Worm (Caenorhabditis elegans) whole organism, early embryonic: ENCODE measurements around the gene cyp-33B1.

Experiments
- aly-1 ChIP-seq: sonication (generic microtip); optimal IDR thresholded peaks from 2 replicates; lab custom pipeline; 2016; ENCODE audit warnings: missing genetic modification characterization, missing compliant biosample characterization
- ama-1 ChIP-seq: fragments of 150-350 bp; optimal IDR thresholded peaks from 2 replicates; lab custom pipeline; 2014
- ceh-13 ChIP-seq: fragments of 200-800 bp; sonication (Bioruptor generic); optimal IDR thresholded peaks from 2 replicates; lab custom pipeline; 2018; ENCODE audit warnings: mild to moderate bottlenecking, missing genetic modification characterization, missing compliant biosample characterization
- ceh-36 ChIP-seq: sonication (generic microtip); optimal IDR thresholded peaks from 2 replicates; lab custom pipeline; 2016; ENCODE audit warnings: missing genetic modification characterization, inconsistent platforms, missing compliant biosample characterization
- ets-7 ChIP-seq: sonication (generic microtip); optimal IDR thresholded peaks from 2 replicates; lab custom pipeline; 2016; ENCODE audit warnings: missing genotype, missing genetic modification characterization, missing compliant biosample characterization
- flt-1 ChIP-seq: fragments of 200-800 bp; sonication (Bioruptor generic); IDR thresholded peaks from 2 replicates; pipeline ENCODE4 v1.3.6; 2022; ENCODE audit warnings: missing genetic modification characterization, missing compliant biosample characterization
- hmbx-1 ChIP-seq: sonication (generic microtip); optimal IDR thresholded peaks from 2 replicates; lab custom pipeline; 2016; ENCODE audit warnings: mild to moderate bottlenecking, missing genetic modification characterization, missing compliant biosample characterization
- hmg-4 ChIP-seq: fragments of 200-800 bp; sonication (Bioruptor generic); optimal IDR thresholded peaks from 2 replicates; lab custom pipeline; 2018; ENCODE audit warnings: mild to moderate bottlenecking, missing genetic modification characterization, missing compliant biosample characterization
- hnd-1 ChIP-seq: sonication (generic microtip); optimal IDR thresholded peaks from 2 replicates; lab custom pipeline; 2016; ENCODE audit warnings: missing genetic modification characterization, missing compliant biosample characterization
- scrt-1 ChIP-seq: fragments of 200-800 bp; sonication (Bioruptor generic); IDR thresholded peaks from 2 replicates; pipeline ENCODE4 v1.3.6; 2022; ENCODE audit warnings: missing genetic modification characterization, missing compliant biosample characterization
- sea-1 ChIP-seq: fragments of 200-800 bp; sonication (Bioruptor generic); conservative IDR thresholded peaks from 2 replicates; pipeline ENCODE4 v1.3.6; 2022; ENCODE audit warnings: missing genetic modification characterization, missing compliant biosample characterization
- tbx-37 ChIP-seq: fragments of 200-800 bp; sonication (Bioruptor generic); conservative IDR thresholded peaks from 2 replicates; pipeline ENCODE4 v1.3.6; 2022; ENCODE audit warnings: missing genetic modification reagents, missing genetic modification characterization, missing compliant biosample characterization
- tra-4 ChIP-seq: sonication (generic microtip); optimal IDR thresholded peaks from 2 replicates; lab custom pipeline; 2017; ENCODE audit warnings: missing genetic modification characterization, missing compliant biosample characterization

DNA sequence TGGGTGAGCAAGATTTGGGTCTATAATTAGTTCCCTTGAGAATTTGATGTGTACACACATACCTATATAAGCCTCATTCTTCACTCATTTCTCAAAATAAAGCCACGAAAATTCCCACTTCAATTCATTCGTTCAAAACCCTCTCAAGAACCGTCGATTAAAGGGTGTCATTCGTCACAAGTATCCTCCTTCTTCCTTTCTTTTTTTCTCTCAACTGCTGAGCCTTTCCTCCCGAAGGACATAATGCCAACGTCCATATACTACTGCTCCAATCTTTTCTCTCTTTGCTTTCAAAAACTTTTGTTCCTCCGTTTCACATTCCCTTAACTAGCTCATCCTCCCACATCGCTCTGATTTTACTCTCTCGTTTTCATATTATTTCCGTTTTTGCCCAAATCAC, 51.1 kb downstream of the cyp-33B1 start, which contains the start of gene T27E4.1:
- no peak for TF ChIP-seq tbx-37 (GFP tag; lab: Robert Waterston, UW)
- TF ChIP-seq hmbx-1 (tag; lab: Kevin White, UChicago): no peak
- TF ChIP-seq ama-1 (lab: Kevin White, UChicago): no peak
- no peak for TF ChIP-seq ets-7 (tag; lab: Kevin White, UChicago)
- no peak for TF ChIP-seq tra-4
- TF ChIP-seq scrt-1: no peak
- TF ChIP-seq hmg-4: no peak
- no peak for TF ChIP-seq aly-1 (tag; lab: Kevin White, UChicago)
- no peak for TF ChIP-seq hnd-1
- no peak for TF ChIP-seq sea-1 (GFP tag; lab: Robert Waterston, UW)
- TF ChIP-seq ceh-36 (tag; lab: Kevin White, UChicago): no peak
- no peak for TF ChIP-seq flt-1
- no peak for TF ChIP-seq ceh-13 (GFP tag; lab: Kevin White, UChicago)
